Fruit fly (Drosophila melanogaster) whole organism, adult: ENCODE measurements around the gene CG7497.

Source experiments
- CG11617 ChIP-seq: fragments of 200-800 bp; sonication (Bioruptor generic); optimal IDR thresholded peaks from 2 replicates; lab custom pipeline; 2017; ENCODE audit warnings: mild to moderate bottlenecking, missing biosample characterization, missing genetic modification reagents, missing genetic modification characterization
- CG12768 ChIP-seq: fragments of 200-800 bp; sonication (Bioruptor generic); optimal IDR thresholded peaks from 2 replicates; lab custom pipeline; 2017; ENCODE audit warnings: missing biosample characterization, missing genetic modification characterization, mild to moderate bottlenecking, moderate library complexity, missing genetic modification reagents
- CG14711 ChIP-seq: fragments of 200-800 bp; sonication (Bioruptor generic); optimal IDR thresholded peaks from 2 replicates; lab custom pipeline; 2018; ENCODE audit warnings: missing biosample characterization, mild to moderate bottlenecking, missing genetic modification characterization, moderate library complexity
- CG1620 ChIP-seq: fragments of 200-800 bp; sonication (Bioruptor generic); optimal IDR thresholded peaks from 2 replicates; lab custom pipeline; 2016; ENCODE audit warnings: missing biosample characterization, missing genetic modification characterization
- CG33017 ChIP-seq: fragments of 200-800 bp; sonication (Bioruptor generic); optimal IDR thresholded peaks from 2 replicates; lab custom pipeline; 2018; ENCODE audit warnings: missing biosample characterization, mild to moderate bottlenecking, missing genetic modification characterization, moderate library complexity
- CG5204 ChIP-seq: fragments of 200-800 bp; sonication (Bioruptor generic); optimal IDR thresholded peaks from 2 replicates; lab custom pipeline; 2016; ENCODE audit warnings: missing biosample characterization, missing genetic modification characterization
- CG7045 ChIP-seq: fragments of 200-800 bp; sonication (Bioruptor generic); optimal IDR thresholded peaks from 2 replicates; lab custom pipeline; 2017; ENCODE audit warnings: missing biosample characterization, mild to moderate bottlenecking, missing genetic modification characterization
- CG7101 ChIP-seq: fragments of 200-800 bp; sonication (Bioruptor generic); optimal IDR thresholded peaks from 2 replicates; lab custom pipeline; 2018; ENCODE audit warnings: missing biosample characterization, mild to moderate bottlenecking, missing genetic modification characterization, moderate library complexity
- Clk ChIP-seq: fragments of 200-800 bp; sonication (Bioruptor generic); optimal IDR thresholded peaks from 2 replicates; lab custom pipeline; 2017; ENCODE audit warnings: missing biosample characterization, missing genetic modification characterization
- Crg-1 ChIP-seq: fragments of 200-800 bp; sonication (Bioruptor generic); optimal IDR thresholded peaks from 2 replicates; lab custom pipeline; 2016; ENCODE audit warnings: missing biosample characterization, missing genetic modification characterization
- Hr96 ChIP-seq: fragments of 200-800 bp; sonication (Bioruptor generic); optimal IDR thresholded peaks from 2 replicates; lab custom pipeline; 2016; ENCODE audit warnings: missing biosample characterization, missing genetic modification characterization
- Mnt ChIP-seq: fragments of 200-800 bp; sonication (Bioruptor generic); optimal IDR thresholded peaks from 2 replicates; lab custom pipeline; 2016; ENCODE audit warnings: missing biosample characterization, mild to moderate bottlenecking, missing genetic modification characterization
- bab1 ChIP-seq: fragments of 200-800 bp; sonication (Bioruptor generic); optimal IDR thresholded peaks from 3 replicates; lab custom pipeline; 2019; ENCODE audit warnings: missing biosample characterization, mild to moderate bottlenecking, missing genetic modification characterization, moderate library complexity
- cic ChIP-seq: fragments of 200-800 bp; sonication (Bioruptor generic); optimal IDR thresholded peaks from 2 replicates; lab custom pipeline; 2017; ENCODE audit warnings: missing biosample characterization, mild to moderate bottlenecking, missing genetic modification characterization, moderate library complexity
- cnc ChIP-seq, 2 experiments: fragments of >200 bp; optimal IDR thresholded peaks; 2 replicates each; lab custom pipeline; 2017
- kay ChIP-seq: fragments of 200-800 bp; sonication (Bioruptor generic); peaks from one replicate; lab custom pipeline; 2016; ENCODE audit warnings: missing biosample characterization, missing genetic modification characterization, borderline replicate concordance
- ovo ChIP-seq: fragments of 200-800 bp; sonication (Bioruptor generic); optimal IDR thresholded peaks from 2 replicates; lab custom pipeline; 2016; ENCODE audit warnings: missing biosample characterization, missing genetic modification characterization
- pad ChIP-seq: fragments of 200-800 bp; sonication (Bioruptor generic); optimal IDR thresholded peaks from 3 replicates; lab custom pipeline; 2017; ENCODE audit warnings: missing biosample characterization, missing genetic modification characterization, mild to moderate bottlenecking, moderate library complexity, missing genetic modification reagents
- tj ChIP-seq: fragments of 200-800 bp; sonication (Bioruptor generic); optimal IDR thresholded peaks from 3 replicates; lab custom pipeline; 2017; ENCODE audit warnings: missing biosample characterization, mild to moderate bottlenecking, missing genetic modification characterization, moderate library complexity
- toe ChIP-seq: fragments of 200-800 bp; sonication (Bioruptor generic); optimal IDR thresholded peaks from 2 replicates; lab custom pipeline; 2016; ENCODE audit warnings: missing biosample characterization, missing genetic modification characterization

CG7497 gene

DNA sequence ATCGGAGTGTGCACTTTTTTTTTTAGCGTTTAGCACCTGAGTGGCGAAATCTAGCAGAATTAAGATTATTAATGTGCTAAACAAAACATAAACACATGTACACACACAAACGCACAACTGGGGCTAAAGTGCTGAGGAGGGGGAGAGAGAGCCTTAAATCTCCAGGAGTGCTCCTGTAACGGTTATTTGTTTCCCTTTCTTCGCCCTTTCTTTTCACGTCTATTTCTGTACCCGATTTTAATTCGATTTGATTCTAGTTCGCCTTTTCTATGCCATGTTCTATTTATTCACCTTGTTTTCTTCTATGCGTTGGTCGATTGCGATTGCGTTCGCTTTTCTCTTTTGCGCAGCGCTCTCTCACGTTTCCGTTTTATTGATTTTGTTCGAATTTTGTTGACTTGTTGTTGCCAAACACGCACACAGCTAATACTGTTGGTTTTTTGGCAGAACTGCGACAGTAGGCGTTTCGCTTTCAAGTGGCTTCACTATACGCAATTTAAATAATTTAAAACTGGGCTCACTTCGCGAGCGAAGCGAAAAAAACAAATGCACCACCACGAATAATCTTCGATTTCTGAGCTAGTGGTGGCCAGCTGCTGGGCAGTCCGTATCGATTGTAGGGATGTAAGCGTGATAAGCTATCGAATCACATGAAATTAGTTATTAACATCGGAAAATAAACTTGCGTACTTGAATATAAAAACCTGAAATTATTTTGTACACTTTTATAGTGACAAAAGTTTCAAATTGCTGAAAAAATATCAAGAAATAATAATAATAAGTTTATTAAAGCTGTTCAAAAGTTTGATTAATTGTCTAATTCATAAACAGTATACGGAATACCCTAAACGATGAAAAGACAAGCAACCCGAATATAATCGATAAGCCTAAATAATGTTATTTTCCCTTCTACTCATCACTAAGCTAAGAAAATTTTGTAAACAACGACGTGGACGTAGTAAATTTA, 20.7 kb downstream of the CG7497 start, which contains the start of the genes Krn, Ndfip and CG7484:
Gene Krn (minus strand): TSS at position 580 of the 967 bp plus-strand sequence.
Gene Ndfip (minus strand): TSS at position 580 of the 967 bp plus-strand sequence.
Gene CG7484 (plus strand): TSS at position 917 of the 967 bp plus-strand sequence.
- TF ChIP-seq cnc (optimal IDR thresholded peaks at IDR 0.05; lab: Kevin White, UChicago) (no peak), Crg-1 (GFP tag; lab: Kevin White, UChicago) (peak; percentile 87), pad (peak; percentile 93), cic (GFP tag; lab: Kevin White, UChicago) (peak; percentile 52), bab1 (peak; percentile 95), ovo (peak; percentile 81), kay (peak; percentile 94), tj (GFP tag; lab: Kevin White, UChicago) (peak; percentile 69), CG7101 (tag; lab: Kevin White, UChicago) (peak; percentile 95), Clk (GFP tag; lab: Kevin White, UChicago) (peak; percentile 89), CG11617 (peak; percentile 93), CG5204 (GFP tag; lab: Kevin White, UChicago) (peak; percentile 92), CG33017 (tag; lab: Kevin White, UChicago) (peak; percentile 91), Mnt (GFP tag; lab: Kevin White, UChicago) (peak; percentile 67), CG12768 (GFP tag; lab: Kevin White, UChicago) (peak; percentile 92), CG14711 (tag; lab: Kevin White, UChicago) (peak; percentile 88), Hr96 (peak; percentile 91), CG7045 (peak; percentile 89), CG1620 (GFP tag; lab: Kevin White, UChicago) (peak; percentile 93), toe (GFP tag; lab: Kevin White, UChicago) (peak; percentile 95)

DNA sequence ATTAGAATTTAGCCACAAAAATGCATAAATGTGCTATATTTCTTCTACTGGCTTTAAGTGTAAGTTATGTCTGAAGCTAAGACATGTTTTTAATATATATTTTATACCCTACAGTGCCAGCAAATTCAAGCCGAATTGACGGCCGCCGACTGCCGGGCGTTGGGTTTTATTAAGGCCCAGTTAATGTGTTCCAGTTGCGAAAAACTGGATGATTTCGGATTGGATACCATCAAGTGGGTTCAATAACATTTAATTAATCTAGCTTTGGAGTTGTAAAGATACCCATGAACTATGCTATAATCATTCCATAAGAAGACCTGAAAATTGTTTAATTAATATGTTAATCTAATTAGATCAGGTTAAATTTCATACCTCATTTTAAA, 21.4 kb downstream of the CG7497 start:
- TF ChIP-seq kay (peak; percentile 91), toe (GFP tag; lab: Kevin White, UChicago) (no peak)

DNA sequence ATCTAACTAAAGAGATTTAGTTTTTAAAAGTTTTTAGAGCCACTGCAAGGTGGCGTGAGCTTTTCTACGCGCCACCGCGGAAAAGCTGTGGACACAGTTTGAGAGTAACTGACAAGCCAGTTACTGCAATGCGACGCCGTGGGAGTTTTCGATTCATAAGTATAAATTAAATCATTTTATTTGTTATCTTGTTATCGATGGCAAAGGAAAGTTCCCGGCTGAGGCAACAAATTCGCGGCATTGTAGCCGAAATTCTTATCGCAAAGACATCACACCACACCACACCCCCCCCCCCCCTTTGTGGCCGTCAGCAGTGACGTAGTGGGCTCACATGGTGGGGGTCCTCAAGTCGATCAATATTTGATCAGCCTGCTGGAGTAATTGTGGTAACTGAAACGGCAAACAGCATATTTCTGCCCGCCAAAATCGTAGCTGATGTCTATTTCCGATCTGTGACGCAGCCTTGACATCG, 22.6 kb downstream of the CG7497 start:
- TF ChIP-seq Mnt (GFP tag; lab: Kevin White, UChicago) (no peak), pad (peak; percentile 10), CG7045 (peak; percentile 36), kay (peak; percentile 64), cic (GFP tag; lab: Kevin White, UChicago) (peak; percentile 43), Crg-1 (GFP tag; lab: Kevin White, UChicago) (peak; percentile 45), CG12768 (GFP tag; lab: Kevin White, UChicago) (peak; percentile 39), Clk (GFP tag; lab: Kevin White, UChicago) (no peak), CG5204 (GFP tag; lab: Kevin White, UChicago) (no peak), ovo (peak; percentile 52), bab1 (no peak), CG11617 (peak; percentile 6), cnc (optimal IDR thresholded peaks at IDR 0.05; lab: Kevin White, UChicago) (no peak), toe (GFP tag; lab: Kevin White, UChicago) (peak; percentile 26)

DNA sequence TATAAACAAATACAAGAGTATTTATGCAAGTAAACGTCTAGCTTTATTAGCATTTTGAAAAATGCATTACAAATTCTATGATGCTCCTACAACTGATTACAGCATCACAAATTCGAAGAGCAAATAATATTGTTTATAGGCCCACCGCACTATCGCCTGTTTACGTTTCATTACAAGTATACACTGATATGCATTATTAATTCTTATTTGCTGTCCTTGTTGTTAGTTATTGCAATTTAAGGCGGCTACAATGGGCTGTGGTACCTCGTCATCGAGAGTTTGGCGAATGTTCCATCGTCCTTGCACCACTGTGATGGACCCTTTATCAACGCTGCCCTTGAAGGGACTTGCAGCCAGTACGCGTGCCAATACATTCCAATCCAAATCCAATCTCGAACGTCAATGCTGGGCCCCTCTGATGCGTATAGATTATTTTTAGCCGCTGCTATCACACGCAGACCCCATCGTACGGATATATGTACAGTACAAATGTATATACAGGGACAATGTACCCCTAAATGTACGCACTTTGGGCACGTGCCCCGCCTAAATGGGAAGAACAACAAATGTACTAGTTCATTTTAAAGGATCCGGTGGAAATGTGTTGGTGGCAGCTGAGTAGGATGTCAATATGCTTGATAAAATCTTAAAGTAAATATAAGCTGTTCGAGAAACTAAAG, 23.6 kb downstream of the CG7497 start:
- TF ChIP-seq kay, result peak; percentile 20
- no peak for TF ChIP-seq pad
- TF ChIP-seq CG12768 (GFP tag; lab: Kevin White, UChicago), result peak; percentile 14
- TF ChIP-seq CG14711 (tag; lab: Kevin White, UChicago), result no peak

DNA sequence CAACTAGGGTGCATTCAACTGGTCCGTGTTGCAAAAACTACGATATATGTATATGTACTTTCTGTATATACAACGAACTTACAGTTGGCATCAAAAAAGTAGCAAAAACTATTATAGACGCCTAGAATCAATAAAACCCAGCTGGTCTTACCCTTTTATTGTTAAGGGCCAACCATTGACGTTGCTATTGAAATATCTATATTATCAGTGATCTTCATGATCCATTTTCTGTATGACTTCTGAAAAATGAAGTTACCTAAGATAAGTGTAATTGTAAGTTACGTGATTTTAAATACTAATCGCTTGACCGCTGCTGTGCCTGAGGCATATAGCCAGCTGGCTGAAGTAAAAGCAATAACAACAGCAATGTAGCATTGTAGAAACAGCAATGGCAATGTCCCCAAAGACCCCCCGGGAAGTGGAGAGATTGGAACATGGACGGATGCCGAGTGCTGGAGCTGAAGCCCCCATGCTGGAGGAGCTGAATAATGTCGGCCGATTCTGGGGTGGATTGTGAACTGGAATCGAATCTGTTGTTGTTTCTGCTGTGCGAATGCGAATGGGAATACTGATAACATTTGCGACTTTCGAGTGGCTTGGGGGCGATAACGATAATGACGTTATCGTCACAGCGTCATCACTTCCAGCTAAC, 24.6 kb downstream of the CG7497 start:
- peak; percentile 50 for TF ChIP-seq CG12768 (GFP tag; lab: Kevin White, UChicago)
- peak; percentile 14 for TF ChIP-seq Mnt (GFP tag; lab: Kevin White, UChicago)
- TF ChIP-seq Hr96, result no peak
- TF ChIP-seq CG1620 (GFP tag; lab: Kevin White, UChicago), result no peak
- no peak for TF ChIP-seq ovo
- TF ChIP-seq kay, result no peak
- TF ChIP-seq CG7101 (tag; lab: Kevin White, UChicago), result peak; percentile 55
- TF ChIP-seq toe (GFP tag; lab: Kevin White, UChicago), result peak; percentile 17
- peak; percentile 4 for TF ChIP-seq bab1
- peak; percentile 37 for TF ChIP-seq CG14711 (tag; lab: Kevin White, UChicago)
- TF ChIP-seq CG5204 (GFP tag; lab: Kevin White, UChicago), result peak; percentile 58
- TF ChIP-seq CG33017 (tag; lab: Kevin White, UChicago), result peak; percentile 75
- TF ChIP-seq pad, result no peak
- peak; percentile 39 for TF ChIP-seq tj (GFP tag; lab: Kevin White, UChicago)
- peak; percentile 80 for TF ChIP-seq CG7045
- peak; percentile 44 for TF ChIP-seq CG11617
- TF ChIP-seq Crg-1 (GFP tag; lab: Kevin White, UChicago), result peak; percentile 32
- no peak for TF ChIP-seq Clk (GFP tag; lab: Kevin White, UChicago)
- TF ChIP-seq cnc (optimal IDR thresholded peaks at IDR 0.05; lab: Kevin White, UChicago), result no peak
- TF ChIP-seq cic (GFP tag; lab: Kevin White, UChicago), result peak; percentile 19
